Worm (Caenorhabditis elegans) whole organism, L2 larva: ENCODE measurements around the gene Y46G5A.8.

ENCODE experiments used
- aly-2 ChIP-seq: fragments of 150-350 bp; optimal IDR thresholded peaks from 2 replicates; lab custom pipeline; 2014; ENCODE audit warnings: missing biosample characterization, missing genetic modification characterization
- elt-3 ChIP-seq: sonication (generic microtip); optimal IDR thresholded peaks from 2 replicates; lab custom pipeline; 2017; ENCODE audit warnings: missing biosample characterization, missing genetic modification characterization
- fos-1 ChIP-seq: fragments of 150-350 bp; optimal IDR thresholded peaks from 2 replicates; lab custom pipeline; 2014; ENCODE audit warnings: missing biosample characterization, missing genetic modification characterization
- lsy-2 ChIP-seq, 2 experiments: fragments of 150-350 bp in 1 of 2; sonication (generic microtip) in 1 of 2; optimal IDR thresholded peaks; 2 replicates each; lab custom pipeline; 2014 to 2017; ENCODE audit warnings: missing biosample characterization in 2 of 2, missing genetic modification characterization in 2 of 2
- mab-5 ChIP-seq: fragments of 150-350 bp; optimal IDR thresholded peaks from 2 replicates; lab custom pipeline; 2014; ENCODE audit warnings: missing biosample characterization, missing genetic modification characterization
- mbf-1 ChIP-seq: sonication (generic microtip); optimal IDR thresholded peaks from 2 replicates; lab custom pipeline; 2017; ENCODE audit warnings: missing biosample characterization, missing genetic modification characterization
- nhr-11 ChIP-seq: fragments of 150-350 bp; optimal IDR thresholded peaks from 2 replicates; lab custom pipeline; 2014; ENCODE audit warnings: missing biosample characterization, missing genetic modification characterization
- skn-1 ChIP-seq: sonication (generic microtip); optimal IDR thresholded peaks from 2 replicates; lab custom pipeline; 2017; ENCODE audit warnings: missing biosample characterization, missing genetic modification characterization

- no peak for TF ChIP-seq mab-5 (tag; lab: Kevin White, UChicago)
- TF ChIP-seq mbf-1, result no peak
- TF ChIP-seq nhr-11 (tag; lab: Kevin White, UChicago), result no peak
- TF ChIP-seq lsy-2 (tag; optimal IDR thresholded peaks at IDR 0.05; lab: Kevin White, UChicago), result peak; percentile 26 to 73
- no peak for TF ChIP-seq fos-1 (tag; lab: Kevin White, UChicago)
- no peak for TF ChIP-seq aly-2 (tag; lab: Kevin White, UChicago)
- no peak for TF ChIP-seq skn-1 (tag; lab: Kevin White, UChicago)
- no peak for TF ChIP-seq elt-3
Measured at ce11 chrII:12738284-12739201, 17.6 kb upstream of the Y46G5A.8 start, which contains the start of gene pisy-1.
